Worm (Caenorhabditis elegans) whole organism, young adult: Measurements from ENCODE around the gene Y116A8C.49.

Experiments
- C06A6.2 ChIP-seq: fragments of 200-800 bp; sonication (Bioruptor generic); conservative IDR thresholded peaks from 2 replicates; pipeline ENCODE4 v1.3.6; 2022; ENCODE audit warnings: missing genetic modification characterization, missing compliant biosample characterization
- D2030.7 ChIP-seq: fragments of 200-800 bp; sonication (Bioruptor generic); IDR thresholded peaks from 2 replicates; pipeline ENCODE4 v1.3.6; 2022; ENCODE audit warnings: missing genetic modification reagents, missing genetic modification characterization, missing compliant biosample characterization
- F22D6.2 ChIP-seq: sonication (generic microtip); optimal IDR thresholded peaks from 2 replicates; lab custom pipeline; 2016; ENCODE audit warnings: mild to moderate bottlenecking, missing genetic modification characterization, missing compliant biosample characterization
- F39B2.1 ChIP-seq: fragments of 200-800 bp; sonication (Bioruptor generic); IDR thresholded peaks from 2 replicates; pipeline ENCODE4 v1.3.6; 2022; ENCODE audit warnings: missing genetic modification reagents, missing genetic modification characterization, missing compliant biosample characterization
- F49E8.2 ChIP-seq: sonication (generic microtip); optimal IDR thresholded peaks from 3 replicates; lab custom pipeline; 2017; ENCODE audit warnings: missing genetic modification characterization, mild to moderate bottlenecking, missing compliant biosample characterization, antibody characterized with exemption, moderate library complexity; ENCODE audit not compliant: insufficient read depth
- F55B11.4 ChIP-seq: sonication (generic microtip); optimal IDR thresholded peaks from 2 replicates; lab custom pipeline; 2016; ENCODE audit warnings: missing compliant biosample characterization, missing genetic modification characterization, borderline replicate concordance; ENCODE audit not compliant: insufficient read depth
- Y67H2A.10 ChIP-seq: fragments of 200-800 bp; sonication (Bioruptor generic); conservative IDR thresholded peaks from 2 replicates; pipeline ENCODE4 v1.3.6; 2022; ENCODE audit warnings: missing genetic modification reagents, missing genetic modification characterization, missing compliant biosample characterization
- Y79H2A.3 ChIP-seq: fragments of 200-800 bp; sonication (Bioruptor generic); conservative IDR thresholded peaks from 2 replicates; pipeline ENCODE4 v1.3.6; 2022; ENCODE audit warnings: missing genetic modification reagents, missing genetic modification characterization, missing compliant biosample characterization
- Y95B8A.8 ChIP-seq: fragments of 200-800 bp; sonication (Bioruptor generic); IDR thresholded peaks from 2 replicates; pipeline ENCODE4 v1.3.6; 2022; ENCODE audit warnings: missing genetic modification reagents, missing genetic modification characterization, missing compliant biosample characterization
- ZK185.1 ChIP-seq: sonication (generic microtip); optimal IDR thresholded peaks from 2 replicates; lab custom pipeline; 2016; ENCODE audit warnings: mild to moderate bottlenecking, missing genetic modification characterization, missing compliant biosample characterization; ENCODE audit not compliant: poor library complexity, severe bottlenecking
- aptf-2 ChIP-seq: fragments of 200-800 bp; sonication (Bioruptor generic); conservative IDR thresholded peaks from 2 replicates; pipeline ENCODE4 v1.3.6; 2022; ENCODE audit warnings: missing genetic modification reagents, missing genetic modification characterization, missing compliant biosample characterization
- cebp-1 ChIP-seq, 2 experiments: fragments of 200-800 bp in 1 of 2; sonication (Bioruptor generic) in 1 of 2; sonication (generic microtip) in 1 of 2; IDR thresholded peaks in 1 of 2; optimal IDR thresholded peaks in 1 of 2; 2 replicates each; pipeline versions ENCODE4 v1.3.6 to Lab custom; 2017 to 2022; ENCODE audit warnings: missing compliant biosample characterization in 2 of 2, missing genetic modification characterization in 2 of 2, mild to moderate bottlenecking in 1 of 2, missing genetic modification reagents in 1 of 2, moderate library complexity in 1 of 2
- cebp-2 ChIP-seq: fragments of 200-800 bp; sonication (Bioruptor generic); IDR thresholded peaks from 2 replicates; pipeline ENCODE4 v1.3.6; 2022; ENCODE audit warnings: missing genetic modification characterization, missing compliant biosample characterization
- ceh-58 ChIP-seq: fragments of 200-800 bp; sonication (Bioruptor generic); IDR thresholded peaks from 2 replicates; pipeline ENCODE4 v1.3.6; 2022; ENCODE audit warnings: missing genetic modification characterization, missing compliant biosample characterization
- die-1 ChIP-seq: sonication (generic microtip); optimal IDR thresholded peaks from 2 replicates; lab custom pipeline; 2016; ENCODE audit warnings: missing genotype, mild to moderate bottlenecking, missing genetic modification characterization, missing compliant biosample characterization
- dpff-1 ChIP-seq: sonication (generic microtip); optimal IDR thresholded peaks from 2 replicates; lab custom pipeline; 2017; ENCODE audit warnings: mild to moderate bottlenecking, missing genetic modification characterization, missing compliant biosample characterization
- egl-44 ChIP-seq: fragments of 200-800 bp; sonication (Bioruptor generic); IDR thresholded peaks from 2 replicates; pipeline ENCODE4 v1.3.6; 2022; ENCODE audit warnings: missing genetic modification reagents, missing genetic modification characterization, missing compliant biosample characterization
- egrh-3 ChIP-seq: fragments of 200-800 bp; sonication (Bioruptor generic); IDR thresholded peaks from 2 replicates; pipeline ENCODE4 v1.3.6; 2022; ENCODE audit warnings: missing genetic modification reagents, missing genetic modification characterization, missing compliant biosample characterization
- hrde-1 ChIP-seq: sonication (generic microtip); optimal IDR thresholded peaks from 2 replicates; lab custom pipeline; 2016; ENCODE audit warnings: missing genetic modification characterization, mild to moderate bottlenecking, missing compliant biosample characterization, moderate library complexity, missing genotype, missing genetic modification reagents, borderline replicate concordance
- let-607 ChIP-seq, 2 experiments: fragments of 200-800 bp in 1 of 2; sonication (Bioruptor generic) in 1 of 2; sonication (generic microtip) in 1 of 2; optimal IDR thresholded peaks; 2 replicates each; lab custom pipeline; 2016 to 2018; ENCODE audit warnings: mild to moderate bottlenecking in 2 of 2, missing compliant biosample characterization in 2 of 2, missing genetic modification characterization in 2 of 2, moderate library complexity in 2 of 2, missing genotype in 1 of 2
- lin-54 ChIP-seq: fragments of 200-800 bp; sonication (Bioruptor generic); optimal IDR thresholded peaks from 2 replicates; lab custom pipeline; 2018; ENCODE audit warnings: mild to moderate bottlenecking, missing genetic modification characterization, missing compliant biosample characterization
- madf-3 ChIP-seq: fragments of 200-800 bp; sonication (Bioruptor generic); IDR thresholded peaks from 2 replicates; pipeline ENCODE4 v1.3.6; 2022; ENCODE audit warnings: missing genetic modification reagents, missing genetic modification characterization, missing compliant biosample characterization
- mel-28 ChIP-seq: sonication (generic microtip); optimal IDR thresholded peaks from 2 replicates; lab custom pipeline; 2016; ENCODE audit warnings: borderline replicate concordance, mild to moderate bottlenecking, missing genetic modification characterization, missing compliant biosample characterization
- mxl-1 ChIP-seq: sonication (generic microtip); optimal IDR thresholded peaks from 2 replicates; lab custom pipeline; 2016; ENCODE audit warnings: missing genetic modification characterization, missing compliant biosample characterization
- nfya-1 ChIP-seq: sonication (generic microtip); optimal IDR thresholded peaks from 2 replicates; lab custom pipeline; 2017; ENCODE audit warnings: antibody characterized with exemption, missing compliant biosample characterization, missing genetic modification characterization, borderline replicate concordance; ENCODE audit not compliant: insufficient read depth
- nfyb-1 ChIP-seq: fragments of 200-800 bp; sonication (Bioruptor generic); IDR thresholded peaks from 2 replicates; pipeline ENCODE4 v1.3.6; 2022; ENCODE audit warnings: missing genetic modification reagents, missing genetic modification characterization, missing compliant biosample characterization
- nhr-27 ChIP-seq: fragments of 200-800 bp; sonication (Bioruptor generic); optimal IDR thresholded peaks from 2 replicates; lab custom pipeline; 2018; ENCODE audit warnings: mild to moderate bottlenecking, missing genetic modification characterization, moderate library complexity, missing compliant biosample characterization
- nhr-80 ChIP-seq: sonication (generic microtip); optimal IDR thresholded peaks from 2 replicates; lab custom pipeline; 2016; ENCODE audit warnings: missing genetic modification characterization, missing compliant biosample characterization
- repo-1 ChIP-seq: sonication (generic microtip); optimal IDR thresholded peaks from 2 replicates; lab custom pipeline; 2017; ENCODE audit warnings: mild to moderate bottlenecking, missing genetic modification characterization, missing compliant biosample characterization
- sea-2 ChIP-seq: fragments of 200-800 bp; sonication (Bioruptor generic); IDR thresholded peaks from 2 replicates; pipeline ENCODE4 v1.3.6; 2022; ENCODE audit warnings: missing genetic modification characterization, missing compliant biosample characterization
- snpc-3.4 ChIP-seq: sonication (generic microtip); optimal IDR thresholded peaks from 2 replicates; lab custom pipeline; 2017; ENCODE audit warnings: missing genetic modification characterization, mild to moderate bottlenecking, missing compliant biosample characterization, antibody characterized with exemption, moderate library complexity, missing genotype, missing genetic modification reagents
- snpc-4 ChIP-seq, 5 experiments: fragments of 150-350 bp in 1 of 5; sonication (generic microtip) in 4 of 5; optimal IDR thresholded peaks; 2 replicates each; lab custom pipeline; 2014 to 2018; ENCODE audit warnings: missing genetic modification characterization in 5 of 5, missing biosample characterization in 3 of 5, antibody characterized with exemption in 2 of 5, mild to moderate bottlenecking in 2 of 5, missing compliant biosample characterization in 2 of 5, missing genotype in 2 of 5, moderate library complexity in 2 of 5, missing genetic modification reagents in 1 of 5
- sptf-2 ChIP-seq: fragments of 200-800 bp; sonication (Bioruptor generic); optimal IDR thresholded peaks from 2 replicates; lab custom pipeline; 2018; ENCODE audit warnings: mild to moderate bottlenecking, missing genetic modification characterization, missing compliant biosample characterization
- zfh-2 ChIP-seq: fragments of 200-800 bp; sonication (Bioruptor generic); conservative IDR thresholded peaks from 2 replicates; pipeline ENCODE4 v1.3.6; 2022; ENCODE audit warnings: missing genetic modification reagents, missing genetic modification characterization, missing compliant biosample characterization
- ztf-18 ChIP-seq: sonication (generic microtip); optimal IDR thresholded peaks from 2 replicates; lab custom pipeline; 2016; ENCODE audit warnings: missing genotype, mild to moderate bottlenecking, missing genetic modification characterization, missing compliant biosample characterization
- ztf-25 ChIP-seq: fragments of 200-800 bp; sonication (Bioruptor generic); IDR thresholded peaks from 2 replicates; pipeline ENCODE4 v1.3.6; 2022; ENCODE audit warnings: missing genetic modification reagents, missing genetic modification characterization, missing compliant biosample characterization

Gene Y116A8C.49

ce11 chrIV:16931077-16931476, at the start of gene Y116A8C.49:
Gene Y116A8C.49, minus strand, starts transcription at chrIV:16931177.
- TF ChIP-seq D2030.7 (GFP tag; lab: Robert Waterston, UW): no peak

- no peak for TF ChIP-seq F22D6.2
- no peak for TF ChIP-seq cebp-2
- TF ChIP-seq ztf-25 (GFP tag; lab: Robert Waterston, UW): no peak
- TF ChIP-seq lin-54 (GFP tag; lab: Kevin White, UChicago): no peak
- no peak for TF ChIP-seq aptf-2 (GFP tag; lab: Robert Waterston, UW)
- TF ChIP-seq ceh-58 (GFP tag; lab: Robert Waterston, UW): no peak
- no peak for TF ChIP-seq die-1 (tag; lab: Kevin White, UChicago)
- TF ChIP-seq F55B11.4 (tag; lab: Kevin White, UChicago): no peak
- TF ChIP-seq let-607 (tag; optimal IDR thresholded peaks at IDR 0.05; lab: Kevin White, UChicago): no peak
- TF ChIP-seq C06A6.2 (GFP tag; lab: Robert Waterston, UW): no peak
- TF ChIP-seq repo-1: no peak
- no peak for TF ChIP-seq ZK185.1
- TF ChIP-seq egl-44: no peak
Observed at ce11 chrIV:16970390-16970789, 39.4 kb upstream of the Y116A8C.49 start, which contains the start of gene rom-3. Gene rom-3, minus strand, starts transcription at chrIV:16970490.

- TF ChIP-seq F39B2.1 (GFP tag; lab: Robert Waterston, UW): no peak
- no peak for TF ChIP-seq hrde-1 (tag; lab: Kevin White, UChicago)
- TF ChIP-seq nhr-27 (tag; lab: Kevin White, UChicago): no peak
- 0 out of 2 replicates have a peak, but pooled peaks have one; percentile 16 for TF ChIP-seq madf-3 (GFP tag; lab: Robert Waterston, UW)
- TF ChIP-seq zfh-2 (GFP tag; lab: Robert Waterston, UW): peak; percentile 92
- no peak for TF ChIP-seq dpff-1 (tag; lab: Kevin White, UChicago)
- no peak for TF ChIP-seq nfya-1 (tag; lab: Kevin White, UChicago)
- no peak for TF ChIP-seq Y79H2A.3 (GFP tag; lab: Robert Waterston, UW)
- TF ChIP-seq die-1 (tag; lab: Kevin White, UChicago): no peak
- no peak for TF ChIP-seq mxl-1
- no peak for TF ChIP-seq mel-28 (tag; lab: Kevin White, UChicago)
- no peak for TF ChIP-seq ztf-18 (tag; lab: Kevin White, UChicago)
- TF ChIP-seq egrh-3: peak; percentile 83
Observed at ce11 chrIV:16962445-16962844, 31.5 kb upstream of the Y116A8C.49 start.

- TF ChIP-seq zfh-2 (GFP tag; lab: Robert Waterston, UW): peak; percentile 48; the same call in 1 of the 2 replicates
- TF ChIP-seq cebp-1 (GFP tag; IDR thresholded peaks at IDR 0.05; lab: Robert Waterston, UW): no peak
- no peak for TF ChIP-seq cebp-1 (tag; optimal IDR thresholded peaks at IDR 0.05; lab: Kevin White, UChicago)
- no peak for TF ChIP-seq Y95B8A.8
- TF ChIP-seq repo-1: no peak
- TF ChIP-seq snpc-3.4 (tag; lab: Kevin White, UChicago): no peak
- no peak for TF ChIP-seq sea-2
- TF ChIP-seq, all 124 proteins: peak for 1
Observed at ce11 chrIV:16952389-16952788, 21.4 kb upstream of the Y116A8C.49 start.

ce11 chrIV:16949767-16950166, 18.8 kb upstream of the Y116A8C.49 start, which contains the start of gene rad-54.B:
Gene rad-54.B, plus strand, starts transcription at chrIV:16950067.
- TF ChIP-seq Y67H2A.10 (no peak), die-1 (tag; lab: Kevin White, UChicago) (no peak), sea-2 (no peak), nfyb-1 (no peak), F49E8.2 (tag; lab: Kevin White, UChicago) (no peak), snpc-4 (GFP tag; optimal IDR thresholded peaks at IDR 0.05; lab: Kevin White, UChicago) (no peak), snpc-4 (tag; optimal IDR thresholded peaks at IDR 0.05; lab: Kevin White, UChicago) (peak in 1 of 4 experiments; percentile 41), sptf-2 (GFP tag; lab: Kevin White, UChicago) (no peak), aptf-2 (GFP tag; lab: Robert Waterston, UW) (no peak), nhr-80 (tag; lab: Kevin White, UChicago) (no peak)
